Worm (Caenorhabditis elegans) whole organism, midembryonic: Measurements from ENCODE around the gene R10E4.9.

ENCODE experiments used
- T22C8.4 ChIP-seq: fragments of 200-800 bp; sonication (Bioruptor generic); IDR thresholded peaks from 2 replicates; pipeline ENCODE4 v1.3.6; 2022; ENCODE audit warnings: missing genetic modification characterization, missing compliant biosample characterization
- cog-1 ChIP-seq: sonication (generic microtip); optimal IDR thresholded peaks from 2 replicates; lab custom pipeline; 2016; ENCODE audit warnings: missing genetic modification characterization, missing compliant biosample characterization
- flt-1 ChIP-seq: fragments of 200-800 bp; sonication (Bioruptor generic); IDR thresholded peaks from 2 replicates; pipeline ENCODE4 v1.3.6; 2022; ENCODE audit warnings: missing genetic modification characterization, missing compliant biosample characterization
- klf-2 ChIP-seq: fragments of 200-800 bp; sonication (Bioruptor generic); conservative IDR thresholded peaks from 2 replicates; pipeline ENCODE4 v1.3.6; 2022; ENCODE audit warnings: missing genetic modification reagents, missing genetic modification characterization, missing compliant biosample characterization
- med-1 ChIP-seq: sonication (generic microtip); optimal IDR thresholded peaks from 2 replicates; lab custom pipeline; 2017; ENCODE audit warnings: missing genetic modification characterization, mild to moderate bottlenecking, missing compliant biosample characterization, antibody characterized with exemption, missing genetic modification reagents; ENCODE audit not compliant: insufficient read depth
- ref-1 ChIP-seq: fragments of 200-800 bp; sonication (Bioruptor generic); conservative IDR thresholded peaks from 2 replicates; pipeline ENCODE4 v1.3.6; 2022; ENCODE audit warnings: missing genetic modification reagents, missing genetic modification characterization, missing compliant biosample characterization
- tab-1 ChIP-seq: fragments of 200-800 bp; sonication (Bioruptor generic); IDR thresholded peaks from 2 replicates; pipeline ENCODE4 v1.3.6; 2022; ENCODE audit warnings: missing genetic modification characterization, missing compliant biosample characterization
- ztf-23 ChIP-seq: fragments of 200-800 bp; sonication (Bioruptor generic); IDR thresholded peaks from 2 replicates; pipeline ENCODE4 v1.3.6; 2022; ENCODE audit warnings: missing genetic modification reagents, missing genetic modification characterization, missing compliant biosample characterization
- ztf-29 ChIP-seq: fragments of 200-800 bp; sonication (Bioruptor generic); IDR thresholded peaks from 2 replicates; pipeline ENCODE4 v1.3.6; 2022; ENCODE audit warnings: missing genetic modification reagents, missing genetic modification characterization, missing compliant biosample characterization

R10E4.9 gene

DNA sequence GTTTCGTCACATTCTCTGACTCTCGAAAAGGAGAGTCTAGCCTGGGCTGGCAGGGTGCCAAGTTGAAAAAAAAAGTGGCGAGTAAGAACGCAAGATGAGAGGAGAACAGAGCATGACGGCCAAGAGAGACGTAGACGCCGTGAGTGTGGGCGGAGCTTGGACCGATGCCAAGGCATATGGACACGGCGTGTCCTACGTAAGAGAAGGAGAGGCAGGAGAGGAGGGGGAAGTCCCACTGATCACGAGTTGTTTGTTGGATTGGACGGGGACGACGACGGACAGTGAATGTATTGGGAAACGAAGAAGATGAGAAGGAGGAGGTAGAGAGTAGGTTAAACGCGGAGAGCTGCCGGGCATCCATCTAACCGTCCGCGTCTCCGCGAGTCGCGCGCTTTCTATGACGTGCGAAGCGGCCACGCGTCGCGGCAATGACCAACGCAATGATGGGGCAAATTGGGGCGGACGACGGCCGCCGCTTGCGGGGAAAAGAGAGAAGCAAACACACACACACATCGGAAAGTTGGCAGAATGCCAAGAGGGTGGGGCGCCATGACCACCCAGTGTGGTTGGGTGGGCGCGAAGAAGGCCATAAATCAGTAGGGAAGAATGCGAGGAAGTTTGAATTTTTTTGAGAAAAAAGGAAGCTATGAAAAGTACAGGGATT, 20.1 kb downstream of the R10E4.9 start:
- TF ChIP-seq flt-1 (GFP tag; lab: Robert Waterston, UW) (peak; percentile 73; the same call in 1 of the 2 replicates), med-1 (GFP tag; lab: Kevin White, UChicago) (no peak), ztf-29 (peak; percentile 35), T22C8.4 (GFP tag; lab: Robert Waterston, UW) (no peak), klf-2 (no peak; the same call in 1 of the 2 replicates), cog-1 (tag; lab: Kevin White, UChicago) (peak; percentile 99), ztf-23 (GFP tag; lab: Robert Waterston, UW) (peak; percentile 59; the same call in 1 of the 2 replicates), ref-1 (GFP tag; lab: Robert Waterston, UW) (0 out of 2 replicates have a peak, but pooled peaks have one; percentile 18), tab-1 (GFP tag; lab: Robert Waterston, UW) (peak; percentile 76; the same call in 1 of the 2 replicates)

DNA sequence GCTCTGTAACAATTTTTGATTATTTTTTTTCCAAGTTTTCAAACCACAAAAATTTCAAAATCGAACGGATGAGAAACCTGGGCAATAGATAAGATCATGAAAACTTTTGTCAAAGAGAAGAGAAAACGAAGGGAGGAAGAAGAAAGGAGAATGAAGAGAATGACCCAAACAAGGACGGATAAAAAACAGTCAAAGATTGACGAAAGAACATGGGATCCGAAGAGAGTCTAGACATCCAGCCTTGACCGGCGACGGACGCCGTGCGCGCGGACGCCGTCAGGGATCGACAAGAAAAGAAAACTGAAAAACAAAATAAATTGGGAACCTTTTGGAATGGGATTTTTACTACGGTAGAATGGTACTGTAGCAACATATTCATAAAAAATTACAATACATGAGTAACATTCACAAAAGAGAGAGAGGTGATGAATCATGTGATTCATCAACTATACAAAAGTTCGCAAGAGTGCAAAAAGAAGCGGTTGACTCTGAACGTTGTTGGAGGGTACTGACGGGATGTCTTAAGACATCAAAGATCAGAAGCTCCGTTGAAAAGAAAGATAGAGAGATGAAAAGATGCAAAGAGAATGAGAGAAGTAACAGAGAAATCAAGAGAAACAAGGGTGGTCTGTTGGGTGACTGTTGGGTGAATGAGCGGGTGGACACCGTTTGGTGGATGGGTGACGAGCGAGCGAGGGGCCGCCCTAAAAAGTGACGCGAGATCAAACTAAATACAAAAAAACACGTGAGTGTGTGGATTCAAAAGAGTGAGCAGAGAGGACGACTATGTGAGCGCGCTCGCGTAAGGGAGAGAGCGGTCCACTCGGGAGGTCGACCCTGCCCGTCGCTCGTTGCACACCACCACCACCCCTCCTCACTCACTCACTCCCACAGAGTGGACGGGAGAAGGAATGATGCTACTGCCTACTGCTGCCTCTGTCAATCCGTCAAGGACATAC, 21.7 kb downstream of the R10E4.9 start, which contains the start of gene sup-26:
TSS of gene sup-26 (minus strand) at position 10 of the 959 bp plus-strand sequence.
- TF ChIP-seq ztf-29: no peak
- TF ChIP-seq T22C8.4 (GFP tag; lab: Robert Waterston, UW): no peak
- TF ChIP-seq flt-1 (GFP tag; lab: Robert Waterston, UW): peak; percentile 47; the same call in 1 of the 2 replicates
- no peak for TF ChIP-seq ref-1 (GFP tag; lab: Robert Waterston, UW)
- TF ChIP-seq tab-1 (GFP tag; lab: Robert Waterston, UW): peak; percentile 15; the same call in 1 of the 2 replicates
- peak; percentile 26; the same call in 1 of the 2 replicates for TF ChIP-seq ztf-23 (GFP tag; lab: Robert Waterston, UW)
- 0 out of 2 replicates have a peak, but pooled peaks have one; percentile 38 for TF ChIP-seq klf-2
- no peak for TF ChIP-seq med-1 (GFP tag; lab: Kevin White, UChicago)

DNA sequence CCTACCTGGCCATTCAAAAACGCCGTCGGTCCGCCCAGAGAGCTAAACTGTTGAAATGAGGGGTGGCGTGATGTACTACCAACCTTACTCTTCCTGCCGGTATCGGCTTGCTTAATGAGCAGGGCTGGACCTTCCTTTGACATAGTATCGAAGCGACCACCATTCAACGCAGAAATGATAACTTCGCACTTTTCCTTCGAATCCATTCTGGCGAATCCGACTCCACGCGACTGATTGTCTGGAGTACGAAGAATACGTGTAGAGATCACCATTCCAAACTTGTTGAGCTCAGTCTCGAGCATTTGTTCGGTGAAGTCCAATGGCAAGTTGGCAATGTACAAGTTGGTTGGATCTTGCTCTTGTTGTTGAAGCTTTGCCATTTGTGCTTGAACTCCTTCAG, 24.0 kb downstream of the R10E4.9 start:
- TF ChIP-seq ref-1 (GFP tag; lab: Robert Waterston, UW) (no peak), flt-1 (GFP tag; lab: Robert Waterston, UW) (0 out of 2 replicates have a peak, but pooled peaks have one; percentile 45), med-1 (GFP tag; lab: Kevin White, UChicago) (no peak)

DNA sequence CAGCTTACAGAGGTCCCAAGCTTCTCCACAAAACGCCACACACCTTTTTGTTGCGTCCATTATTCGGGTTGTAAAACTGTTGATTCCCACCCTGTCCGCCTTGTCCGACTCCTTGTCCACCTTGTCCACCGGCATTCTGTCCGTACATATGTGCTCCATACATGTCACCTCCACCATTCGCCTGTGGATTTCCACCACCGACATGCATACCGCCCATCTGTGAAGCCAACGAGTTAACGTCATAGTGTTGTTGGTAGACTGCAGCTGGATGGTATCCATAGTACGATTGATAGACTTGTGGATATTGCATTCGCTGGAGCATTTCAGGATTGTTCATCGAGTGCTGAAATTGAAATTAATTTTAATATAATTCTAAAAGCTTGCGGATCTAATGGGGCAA, 24.4 kb downstream of the R10E4.9 start:
- TF ChIP-seq T22C8.4 (GFP tag; lab: Robert Waterston, UW) (no peak), cog-1 (tag; lab: Kevin White, UChicago) (no peak), tab-1 (GFP tag; lab: Robert Waterston, UW) (no peak), med-1 (GFP tag; lab: Kevin White, UChicago) (no peak), flt-1 (GFP tag; lab: Robert Waterston, UW) (no peak), ref-1 (GFP tag; lab: Robert Waterston, UW) (no peak), ztf-23 (GFP tag; lab: Robert Waterston, UW) (no peak), klf-2 (no peak), ztf-29 (no peak)

DNA sequence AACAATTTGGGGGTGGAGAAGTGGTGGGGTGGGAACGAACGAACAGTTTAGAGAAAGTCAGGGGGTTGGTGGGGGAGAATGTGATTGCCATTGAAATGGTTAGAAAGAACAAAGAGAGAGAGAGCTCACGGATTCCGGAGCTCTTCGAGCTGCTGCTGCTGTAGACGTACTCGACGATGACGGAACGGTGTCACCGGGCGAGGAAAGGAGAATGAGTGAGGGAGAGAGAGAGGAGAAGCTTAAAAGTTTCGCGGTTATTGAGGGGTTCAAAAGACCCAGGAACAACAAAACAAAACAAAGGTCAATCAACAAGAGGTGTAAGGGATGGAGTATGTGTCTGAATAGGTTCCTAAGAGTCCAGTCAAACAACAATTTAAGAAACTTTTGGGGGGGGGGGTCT, 25.9 kb downstream of the R10E4.9 start:
- no peak for TF ChIP-seq tab-1 (GFP tag; lab: Robert Waterston, UW)
- TF ChIP-seq T22C8.4 (GFP tag; lab: Robert Waterston, UW): no peak
- no peak for TF ChIP-seq ztf-29
- no peak for TF ChIP-seq klf-2
- TF ChIP-seq ztf-23 (GFP tag; lab: Robert Waterston, UW): no peak
- TF ChIP-seq med-1 (GFP tag; lab: Kevin White, UChicago): no peak
- TF ChIP-seq ref-1 (GFP tag; lab: Robert Waterston, UW): no peak
- TF ChIP-seq flt-1 (GFP tag; lab: Robert Waterston, UW): no peak; the same call in 1 of the 2 replicates
- TF ChIP-seq cog-1 (tag; lab: Kevin White, UChicago): no peak

DNA sequence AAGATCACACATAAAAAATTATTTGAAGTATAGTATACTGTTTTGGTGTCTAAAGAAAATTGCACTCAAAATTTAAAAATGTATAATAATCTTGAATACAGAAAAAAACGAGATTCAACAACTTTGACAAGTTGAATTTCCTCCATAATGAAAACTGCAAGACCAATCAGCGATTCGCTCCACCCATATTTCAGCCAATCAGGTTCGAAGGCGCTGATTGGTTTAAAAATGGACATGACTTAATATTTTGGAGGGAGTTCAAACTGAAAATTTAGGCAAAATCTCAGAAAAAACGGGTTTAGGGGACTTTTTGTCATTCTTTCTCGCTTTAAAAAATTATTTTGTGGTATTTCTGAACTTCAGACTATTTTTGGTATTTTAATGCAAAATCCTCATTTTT, 26.5 kb downstream of the R10E4.9 start:
- TF ChIP-seq med-1 (GFP tag; lab: Kevin White, UChicago) (no peak), flt-1 (GFP tag; lab: Robert Waterston, UW) (peak; percentile 9; the same call in 1 of the 2 replicates)

DNA sequence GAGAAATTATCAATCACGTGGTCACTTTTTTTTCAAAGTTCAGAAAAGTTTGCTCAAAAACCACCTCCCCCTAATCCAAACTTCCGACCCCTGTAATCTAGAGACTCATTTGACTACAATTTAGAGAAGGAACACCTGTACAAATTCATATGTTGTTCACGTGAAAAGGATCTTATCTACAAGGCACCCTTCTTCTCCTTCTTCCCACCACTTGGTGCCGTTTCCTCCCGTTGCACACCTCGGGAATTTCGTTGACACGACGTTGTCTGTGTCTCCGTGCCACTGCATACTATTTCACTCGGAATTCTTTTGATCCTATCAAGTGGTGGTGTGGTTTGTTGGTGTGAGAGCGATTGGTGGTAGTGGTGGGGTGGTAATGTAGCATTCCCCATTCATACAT, 27.7 kb downstream of the R10E4.9 start:
- no peak for TF ChIP-seq klf-2
- no peak for TF ChIP-seq med-1 (GFP tag; lab: Kevin White, UChicago)
- no peak for TF ChIP-seq flt-1 (GFP tag; lab: Robert Waterston, UW)
- TF ChIP-seq tab-1 (GFP tag; lab: Robert Waterston, UW): no peak
- TF ChIP-seq ztf-23 (GFP tag; lab: Robert Waterston, UW): no peak
- no peak for TF ChIP-seq ztf-29
- no peak for TF ChIP-seq T22C8.4 (GFP tag; lab: Robert Waterston, UW)
- no peak for TF ChIP-seq ref-1 (GFP tag; lab: Robert Waterston, UW)
- no peak for TF ChIP-seq cog-1 (tag; lab: Kevin White, UChicago)

DNA sequence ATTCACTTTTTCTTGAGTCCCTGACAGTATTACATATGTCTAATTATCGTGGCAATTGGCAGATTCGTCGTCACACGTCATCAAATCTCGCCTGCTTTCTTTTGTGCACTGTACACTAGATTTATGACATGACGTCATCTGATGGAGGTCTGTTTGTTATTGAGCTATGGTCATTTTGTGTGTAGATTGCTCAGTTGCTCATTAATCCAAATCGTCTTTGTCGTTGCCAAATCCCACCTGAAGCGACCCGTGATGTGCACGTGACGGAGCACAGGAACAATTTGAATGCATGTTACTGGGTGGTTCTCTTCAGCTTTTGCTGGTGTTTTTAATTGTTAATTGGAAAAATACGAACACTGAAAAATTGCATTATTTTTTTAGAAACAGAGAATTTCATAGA, 29.3 kb downstream of the R10E4.9 start:
- TF ChIP-seq med-1 (GFP tag; lab: Kevin White, UChicago): no peak
- TF ChIP-seq cog-1 (tag; lab: Kevin White, UChicago): no peak
- TF ChIP-seq ztf-23 (GFP tag; lab: Robert Waterston, UW): no peak
- TF ChIP-seq klf-2: no peak
- TF ChIP-seq ref-1 (GFP tag; lab: Robert Waterston, UW): no peak

DNA sequence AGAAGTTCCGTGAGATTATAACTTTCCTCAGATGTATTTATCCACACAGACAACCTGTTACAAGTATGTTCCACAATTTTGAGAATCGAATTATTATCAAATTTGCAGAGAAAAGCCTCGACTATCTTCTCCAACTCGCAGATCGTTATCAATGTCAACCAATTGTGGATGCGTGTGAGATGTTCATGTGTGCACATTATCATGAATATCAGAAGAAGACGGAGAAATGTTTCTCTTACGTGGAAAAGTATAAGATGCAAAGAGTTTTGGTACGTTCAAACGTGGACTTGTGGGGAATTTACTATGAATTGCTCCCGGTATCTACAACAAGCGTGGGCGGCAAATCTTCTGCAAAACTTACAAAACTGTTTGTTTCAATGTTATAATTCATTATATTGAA, 31.1 kb downstream of the R10E4.9 start:
- no peak for TF ChIP-seq T22C8.4 (GFP tag; lab: Robert Waterston, UW)
- no peak for TF ChIP-seq klf-2
- no peak for TF ChIP-seq ztf-29
- no peak for TF ChIP-seq flt-1 (GFP tag; lab: Robert Waterston, UW)
- TF ChIP-seq ztf-23 (GFP tag; lab: Robert Waterston, UW): no peak
- no peak for TF ChIP-seq ref-1 (GFP tag; lab: Robert Waterston, UW)
- no peak for TF ChIP-seq med-1 (GFP tag; lab: Kevin White, UChicago)
- no peak for TF ChIP-seq cog-1 (tag; lab: Kevin White, UChicago)
- TF ChIP-seq tab-1 (GFP tag; lab: Robert Waterston, UW): no peak
